Worm (Caenorhabditis elegans) whole organism, L2 larva: ENCODE data around the gene F54D10.8.

Source experiments
- F13H6.1 ChIP-seq: sonication (generic microtip); optimal IDR thresholded peaks from 2 replicates; lab custom pipeline; 2016; ENCODE audit warnings: missing genetic modification characterization, missing compliant biosample characterization
- ZK546.5 ChIP-seq: sonication (generic microtip); optimal IDR thresholded peaks from 2 replicates; lab custom pipeline; 2017; ENCODE audit warnings: missing biosample characterization, missing genetic modification characterization
- blmp-1 ChIP-seq: sonication (generic microtip); optimal IDR thresholded peaks from 2 replicates; lab custom pipeline; 2017; ENCODE audit warnings: missing genetic modification characterization, mild to moderate bottlenecking, missing compliant biosample characterization, antibody characterized with exemption, moderate library complexity; ENCODE audit not compliant: insufficient read depth
- ceh-16 ChIP-seq: fragments of 150-350 bp; optimal IDR thresholded peaks from 2 replicates; lab custom pipeline; 2014; ENCODE audit warnings: missing biosample characterization, missing genetic modification characterization
- crh-2 ChIP-seq: sonication (generic microtip); optimal IDR thresholded peaks from 2 replicates; lab custom pipeline; 2017; ENCODE audit warnings: missing biosample characterization, missing genetic modification characterization
- dmd-4 ChIP-seq: sonication (generic microtip); optimal IDR thresholded peaks from 2 replicates; lab custom pipeline; 2017; ENCODE audit warnings: missing biosample characterization, missing genetic modification characterization
- egl-27 ChIP-seq: sonication (generic microtip); optimal IDR thresholded peaks from 3 replicates; lab custom pipeline; 2017; ENCODE audit warnings: missing biosample characterization, missing genetic modification reagents, missing genetic modification characterization
- elt-1 ChIP-seq: fragments of 150-350 bp; optimal IDR thresholded peaks from 2 replicates; lab custom pipeline; 2014; ENCODE audit warnings: missing biosample characterization, missing genetic modification characterization
- elt-3 ChIP-seq: sonication (generic microtip); optimal IDR thresholded peaks from 2 replicates; lab custom pipeline; 2017; ENCODE audit warnings: missing biosample characterization, missing genetic modification characterization
- gmeb-1 ChIP-seq: fragments of 150-350 bp; optimal IDR thresholded peaks from 2 replicates; lab custom pipeline; 2014; ENCODE audit warnings: missing biosample characterization, missing genetic modification characterization
- lin-11 ChIP-seq: fragments of 150-350 bp; sonication (generic microtip); optimal IDR thresholded peaks from 2 replicates; lab custom pipeline; 2014; ENCODE audit warnings: missing biosample characterization, missing genetic modification characterization, inconsistent platforms, mixed read lengths
- lin-39 ChIP-seq: fragments of 150-350 bp; optimal IDR thresholded peaks from 2 replicates; lab custom pipeline; 2014; ENCODE audit warnings: missing biosample characterization, missing genetic modification reagents, missing genetic modification characterization
- lsy-2 ChIP-seq, 2 experiments: fragments of 150-350 bp in 1 of 2; sonication (generic microtip) in 1 of 2; optimal IDR thresholded peaks; 2 replicates each; lab custom pipeline; 2014 to 2017; ENCODE audit warnings: missing biosample characterization in 2 of 2, missing genetic modification characterization in 2 of 2
- mdl-1 ChIP-seq, 2 experiments: fragments of 150-350 bp in 1 of 2; sonication (generic microtip) in 1 of 2; optimal IDR thresholded peaks; 2 replicates each; lab custom pipeline; 2017; ENCODE audit warnings: missing biosample characterization in 2 of 2, missing genetic modification characterization in 2 of 2
- nhr-23 ChIP-seq: fragments of 150-350 bp; optimal IDR thresholded peaks from 2 replicates; lab custom pipeline; 2014; ENCODE audit warnings: missing biosample characterization, missing genetic modification reagents, missing genetic modification characterization
- nhr-25 ChIP-seq: fragments of 150-350 bp; sonication (generic microtip); optimal IDR thresholded peaks from 3 replicates; lab custom pipeline; 2014; ENCODE audit warnings: missing biosample characterization, missing genetic modification characterization
- nhr-6 ChIP-seq: fragments of 150-350 bp; optimal IDR thresholded peaks from 2 replicates; lab custom pipeline; 2014; ENCODE audit warnings: missing biosample characterization, missing genetic modification characterization
- nhr-77 ChIP-seq: fragments of 150-350 bp; optimal IDR thresholded peaks from 2 replicates; lab custom pipeline; 2014; ENCODE audit warnings: missing biosample characterization, missing genetic modification characterization
- sem-4 ChIP-seq: fragments of 150-350 bp; optimal IDR thresholded peaks from 2 replicates; lab custom pipeline; 2014; ENCODE audit warnings: missing biosample characterization, missing genetic modification reagents, missing genetic modification characterization
- sma-3 ChIP-seq: sonication (generic microtip); optimal IDR thresholded peaks from 2 replicates; lab custom pipeline; 2016; ENCODE audit warnings: missing genetic modification reagents, missing genetic modification characterization, missing compliant biosample characterization
- sma-9 ChIP-seq, 2 experiments: fragments of 150-350 bp in 1 of 2; sonication (generic microtip) in 1 of 2; optimal IDR thresholded peaks; 2 replicates each; lab custom pipeline; 2014 to 2016; ENCODE audit warnings: missing genetic modification characterization in 2 of 2, mild to moderate bottlenecking in 1 of 2, missing biosample characterization in 1 of 2, missing compliant biosample characterization in 1 of 2, missing genetic modification reagents in 1 of 2, moderate library complexity in 1 of 2
- unc-62 ChIP-seq: fragments of 150-350 bp; optimal IDR thresholded peaks from 2 replicates; lab custom pipeline; 2014; ENCODE audit warnings: missing biosample characterization, missing genetic modification reagents, missing genetic modification characterization
- zag-1 ChIP-seq: fragments of 150-350 bp; optimal IDR thresholded peaks from 2 replicates; lab custom pipeline; 2014; ENCODE audit warnings: missing biosample characterization, missing genetic modification characterization
- ztf-1 ChIP-seq: fragments of 200-800 bp; sonication (Bioruptor generic); conservative IDR thresholded peaks from 2 replicates; pipeline ENCODE4 v1.3.6; 2022; ENCODE audit warnings: missing genetic modification characterization, missing compliant biosample characterization
- ztf-11 ChIP-seq: sonication (generic microtip); optimal IDR thresholded peaks from 2 replicates; lab custom pipeline; 2017; ENCODE audit warnings: missing biosample characterization, missing genetic modification characterization

The F54D10.8 gene

ce11 chrII:3827801-3828200 is at the start of gene F54D10.8:
Gene F54D10.8, minus strand, starts transcription at chrII:3827901.
- TF ChIP-seq ztf-11 (tag; lab: Kevin White, UChicago) = no peak
- no peak for TF ChIP-seq nhr-6 (tag; lab: Kevin White, UChicago)
- no peak for TF ChIP-seq zag-1 (tag; lab: Kevin White, UChicago)
- TF ChIP-seq sem-4 = no peak

ce11 chrII:3877127-3877526 is 49.4 kb upstream of the F54D10.8 start, which contains the start of gene nep-3:
Gene nep-3, minus strand, starts transcription at chrII:3877227.
- no peak for TF ChIP-seq mdl-1 (tag; optimal IDR thresholded peaks at IDR 0.05; lab: Kevin White, UChicago)
- no peak for TF ChIP-seq sma-3 (GFP tag; lab: Kevin White, UChicago)
- TF ChIP-seq elt-1 (tag; lab: Kevin White, UChicago) = no peak
- no peak for TF ChIP-seq lsy-2 (tag; optimal IDR thresholded peaks at IDR 0.05; lab: Kevin White, UChicago)
- no peak for TF ChIP-seq elt-3 (tag; lab: Kevin White, UChicago)
- no peak for TF ChIP-seq ztf-11 (tag; lab: Kevin White, UChicago)
- TF ChIP-seq F13H6.1 (tag; lab: Kevin White, UChicago) = no peak
- no peak for TF ChIP-seq zag-1 (tag; lab: Kevin White, UChicago)
- TF ChIP-seq, all 48 proteins: peak for 0

ce11 chrII:3869601-3870000 is 41.9 kb upstream of the F54D10.8 start, which contains the start of gene oac-10:
Gene oac-10, plus strand, starts transcription at chrII:3869901.
- TF ChIP-seq dmd-4 (tag; lab: Kevin White, UChicago) (no peak), ceh-16 (tag; lab: Kevin White, UChicago) (no peak), sma-9 (GFP tag; optimal IDR thresholded peaks at IDR 0.05; lab: Kevin White, UChicago) (no peak), sma-9 (tag; optimal IDR thresholded peaks at IDR 0.05; lab: Kevin White, UChicago) (no peak), blmp-1 (tag; lab: Kevin White, UChicago) (no peak), sem-4 (no peak), lin-11 (no peak), egl-27 (tag; lab: Kevin White, UChicago) (no peak), F13H6.1 (tag; lab: Kevin White, UChicago) (no peak), gmeb-1 (tag; lab: Kevin White, UChicago) (no peak), ZK546.5 (no peak)

- TF ChIP-seq nhr-25 (tag; lab: Kevin White, UChicago) (no peak), lin-11 (no peak), ztf-1 (GFP tag; lab: Robert Waterston, UW) (no peak)
These were observed 37.0 kb upstream of the F54D10.8 start, which contains the start of gene nhr-261 for ce11 chrII:3864652-3865051. Gene nhr-261, minus strand, starts transcription at chrII:3864752.

ce11 chrII:3862053-3862452 is 34.4 kb upstream of the F54D10.8 start:
- TF ChIP-seq elt-1 (tag; lab: Kevin White, UChicago) = peak; percentile 76
- no peak for TF ChIP-seq crh-2 (tag; lab: Kevin White, UChicago)

ce11 chrII:3860826-3861225 is 33.1 kb upstream of the F54D10.8 start, which contains the start of gene oac-11:
Gene oac-11, minus strand, starts transcription at chrII:3860926.
- TF ChIP-seq gmeb-1 (tag; lab: Kevin White, UChicago) (no peak), ceh-16 (tag; lab: Kevin White, UChicago) (no peak), unc-62 (GFP tag; lab: Kevin White, UChicago) (no peak), ztf-1 (GFP tag; lab: Robert Waterston, UW) (no peak), lin-39 (tag; lab: Kevin White, UChicago) (no peak), ztf-11 (tag; lab: Kevin White, UChicago) (no peak), sma-9 (GFP tag; optimal IDR thresholded peaks at IDR 0.05; lab: Kevin White, UChicago) (no peak), sma-9 (tag; optimal IDR thresholded peaks at IDR 0.05; lab: Kevin White, UChicago) (no peak), blmp-1 (tag; lab: Kevin White, UChicago) (no peak)

- TF ChIP-seq blmp-1 (tag; lab: Kevin White, UChicago) = no peak
- TF ChIP-seq nhr-23 (tag; lab: Kevin White, UChicago) = no peak
- TF ChIP-seq nhr-77 = no peak
- TF ChIP-seq, all 48 proteins: peak for 0
These were observed 25.0 kb upstream of the F54D10.8 start, which contains the start of gene nhr-257 for ce11 chrII:3852654-3853053. Gene nhr-257, plus strand, starts transcription at chrII:3852954.
